Fruit fly (Drosophila melanogaster) whole organism, embryonic: ENCODE data around the gene isoQC.
A peak's percentile ranks its signal among the peaks of the same experiment; 100 is the strongest.

Experiments
- ATbp ChIP-seq: fragments of 200-800 bp; sonication (Bioruptor generic); optimal IDR thresholded peaks from 2 replicates; lab custom pipeline; 2017; ENCODE audit warnings: missing biosample characterization, mild to moderate bottlenecking, missing genetic modification characterization, missing genetic modification reagents
- Atf-2 ChIP-seq: fragments of 200-800 bp; sonication (Bioruptor generic); optimal IDR thresholded peaks from 2 replicates; lab custom pipeline; 2016; ENCODE audit warnings: missing biosample characterization, missing genetic modification characterization
- Atf6 ChIP-seq: fragments of 200-800 bp; sonication (Bioruptor generic); IDR thresholded peaks from 2 replicates; pipeline ENCODE4 v1.3.6; 2022; ENCODE audit warnings: missing biosample characterization, missing genetic modification characterization
- C15 ChIP-seq: fragments of 200-800 bp; sonication (Bioruptor generic); IDR thresholded peaks from 3 replicates; pipeline ENCODE4 v1.3.6; 2022; ENCODE audit warnings: missing biosample characterization, missing genetic modification characterization
- CG10431 ChIP-seq: fragments of 200-800 bp; sonication (Bioruptor generic); optimal IDR thresholded peaks from 3 replicates; lab custom pipeline; 2018; ENCODE audit warnings: missing biosample characterization, mild to moderate bottlenecking, missing genetic modification characterization
- CG11723 ChIP-seq: fragments of 200-800 bp; sonication (Bioruptor generic); optimal IDR thresholded peaks from 2 replicates; lab custom pipeline; 2017; ENCODE audit warnings: missing biosample characterization, mild to moderate bottlenecking, missing genetic modification characterization
- CG12236 ChIP-seq: fragments of 200-800 bp; sonication (Bioruptor generic); optimal IDR thresholded peaks from 2 replicates; lab custom pipeline; 2016; ENCODE audit warnings: missing biosample characterization, missing genetic modification characterization
- CG13123 ChIP-seq: fragments of 200-800 bp; sonication (Bioruptor generic); optimal IDR thresholded peaks from 2 replicates; lab custom pipeline; 2016; ENCODE audit warnings: missing biosample characterization, missing genetic modification characterization
- CG14014 ChIP-seq: fragments of 200-800 bp; sonication (Bioruptor generic); IDR thresholded peaks from 2 replicates; pipeline ENCODE4 v1.3.6; 2022; ENCODE audit warnings: missing biosample characterization, missing genetic modification characterization
- CG14441 ChIP-seq: fragments of 200-800 bp; sonication (Bioruptor generic); IDR thresholded peaks from 2 replicates; pipeline ENCODE4 v1.3.6; 2022; ENCODE audit warnings: missing biosample characterization, missing genetic modification characterization
- CG1647 ChIP-seq: fragments of 200-800 bp; sonication (Bioruptor generic); optimal IDR thresholded peaks from 3 replicates; lab custom pipeline; 2016; ENCODE audit warnings: missing biosample characterization, missing genetic modification characterization
- CG16813 ChIP-seq: fragments of 200-800 bp; sonication (Bioruptor generic); IDR thresholded peaks from 3 replicates; pipeline ENCODE4 v1.3.6; 2022; ENCODE audit warnings: missing biosample characterization, missing genetic modification characterization; ENCODE audit not compliant: partially characterized antibody
- CG17802 ChIP-seq: fragments of 200-800 bp; sonication (Bioruptor generic); optimal IDR thresholded peaks from 2 replicates; lab custom pipeline; 2018; ENCODE audit warnings: missing biosample characterization, mild to moderate bottlenecking, missing genetic modification characterization, moderate library complexity
- CG2202 ChIP-seq: fragments of 200-800 bp; sonication (Bioruptor generic); optimal IDR thresholded peaks from 2 replicates; lab custom pipeline; 2018; ENCODE audit warnings: missing biosample characterization, mild to moderate bottlenecking, missing genetic modification characterization
- CG3838 ChIP-seq: fragments of 200-800 bp; sonication (Bioruptor generic); optimal IDR thresholded peaks from 3 replicates; lab custom pipeline; 2016; ENCODE audit warnings: missing biosample characterization, missing genetic modification characterization
- CG3995 ChIP-seq: fragments of 200-800 bp; sonication (Bioruptor generic); optimal IDR thresholded peaks from 3 replicates; lab custom pipeline; 2016; ENCODE audit warnings: missing biosample characterization, missing genetic modification characterization
- CG6272 ChIP-seq: fragments of 200-800 bp; sonication (Bioruptor generic); IDR thresholded peaks from 2 replicates; pipeline ENCODE4 v1.3.6; 2022; ENCODE audit warnings: missing biosample characterization, missing genetic modification characterization
- CG7987 ChIP-seq: fragments of 200-800 bp; sonication (Bioruptor generic); optimal IDR thresholded peaks from 2 replicates; lab custom pipeline; 2018; ENCODE audit warnings: missing biosample characterization, mild to moderate bottlenecking, missing genetic modification characterization, moderate library complexity
- CG9437 ChIP-seq: fragments of 200-800 bp; sonication (Bioruptor generic); optimal IDR thresholded peaks from 2 replicates; lab custom pipeline; 2018; ENCODE audit warnings: missing biosample characterization, mild to moderate bottlenecking, missing genetic modification characterization
- Hand ChIP-seq: fragments of 200-800 bp; sonication (Bioruptor generic); optimal IDR thresholded peaks from 2 replicates; lab custom pipeline; 2017; ENCODE audit warnings: mild to moderate bottlenecking, missing biosample characterization, missing genetic modification reagents, missing genetic modification characterization
- Hr3 ChIP-seq: fragments of 200-800 bp; sonication (Bioruptor generic); optimal IDR thresholded peaks from 3 replicates; lab custom pipeline; 2016; ENCODE audit warnings: missing biosample characterization, missing genetic modification characterization
- Kr ChIP-seq: fragments of 200-800 bp; sonication (Bioruptor generic); optimal IDR thresholded peaks from 2 replicates; lab custom pipeline; 2017; ENCODE audit warnings: missing biosample characterization, mild to moderate bottlenecking, missing genetic modification characterization
- Med ChIP-seq: fragments of 200-800 bp; sonication (Bioruptor generic); peaks from one replicate; lab custom pipeline; 2016; ENCODE audit warnings: missing biosample characterization, missing genetic modification characterization, mild to moderate bottlenecking, inconsistent platforms, moderate library complexity
- NC2α ChIP-seq: fragments of 200-800 bp; sonication (Bioruptor generic); optimal IDR thresholded peaks from 2 replicates; lab custom pipeline; 2016; ENCODE audit warnings: missing biosample characterization, missing genetic modification characterization
- Oaz ChIP-seq: fragments of 200-800 bp; sonication (Bioruptor generic); IDR thresholded peaks from 2 replicates; pipeline ENCODE4 v1.3.6; 2022; ENCODE audit warnings: missing biosample characterization, missing genetic modification characterization
- Oli ChIP-seq: fragments of 200-800 bp; sonication (Bioruptor generic); optimal IDR thresholded peaks from 2 replicates; lab custom pipeline; 2018; ENCODE audit warnings: missing biosample characterization, mild to moderate bottlenecking, missing genetic modification characterization, moderate library complexity
- Ptx1 ChIP-seq: fragments of 200-800 bp; sonication (Bioruptor generic); IDR thresholded peaks from 2 replicates; pipeline ENCODE4 v1.3.6; 2022; ENCODE audit warnings: missing biosample characterization, missing genetic modification characterization
- Sry-β ChIP-seq: fragments of 200-800 bp; sonication (Bioruptor generic); optimal IDR thresholded peaks from 2 replicates; lab custom pipeline; 2018; ENCODE audit warnings: missing biosample characterization, mild to moderate bottlenecking, missing genetic modification characterization, moderate library complexity
- aop ChIP-seq: fragments of 200-800 bp; sonication (Bioruptor generic); IDR thresholded peaks from 2 replicates; pipeline ENCODE4 v1.3.6; 2022; ENCODE audit warnings: missing biosample characterization, missing genetic modification characterization
- ato ChIP-seq: fragments of 200-800 bp; sonication (Bioruptor generic); IDR thresholded peaks from 2 replicates; pipeline ENCODE4 v1.3.6; 2022; ENCODE audit warnings: missing biosample characterization, missing genetic modification characterization; ENCODE audit not compliant: partially characterized antibody
- cato ChIP-seq: fragments of 200-800 bp; sonication (Bioruptor generic); optimal IDR thresholded peaks from 2 replicates; lab custom pipeline; 2016; ENCODE audit warnings: missing biosample characterization, missing genetic modification characterization, borderline replicate concordance
- dysf ChIP-seq: fragments of 200-800 bp; sonication (Bioruptor generic); IDR thresholded peaks from 3 replicates; pipeline ENCODE4 v1.3.6; 2022; ENCODE audit warnings: missing biosample characterization, missing genetic modification characterization
- ewg ChIP-seq: fragments of 200-800 bp; sonication (Bioruptor generic); optimal IDR thresholded peaks from 3 replicates; lab custom pipeline; 2017; ENCODE audit warnings: mild to moderate bottlenecking, missing biosample characterization, missing genetic modification reagents, missing genetic modification characterization
- fd102C ChIP-seq: fragments of 200-800 bp; sonication (Bioruptor generic); optimal IDR thresholded peaks from 2 replicates; lab custom pipeline; 2018; ENCODE audit warnings: missing biosample characterization, mild to moderate bottlenecking, missing genetic modification characterization, moderate library complexity
- ind ChIP-seq: fragments of 200-800 bp; sonication (Bioruptor generic); optimal IDR thresholded peaks from 3 replicates; lab custom pipeline; 2016; ENCODE audit warnings: missing biosample characterization, missing genetic modification characterization
- insv ChIP-seq, 2 experiments: fragments of 200-800 bp; sonication (Bioruptor generic); optimal IDR thresholded peaks; 3 replicates each; lab custom pipeline; 2016 to 2018; ENCODE audit warnings: missing biosample characterization in 2 of 2, missing genetic modification characterization in 2 of 2
- ken ChIP-seq: fragments of 200-800 bp; sonication (Bioruptor generic); IDR thresholded peaks from 3 replicates; pipeline ENCODE4 v1.3.6; 2022; ENCODE audit warnings: missing biosample characterization, missing genetic modification characterization
- nau ChIP-seq: fragments of 200-800 bp; sonication (Bioruptor generic); optimal IDR thresholded peaks from 3 replicates; lab custom pipeline; 2017; ENCODE audit warnings: missing biosample characterization, mild to moderate bottlenecking, missing genetic modification characterization, missing genetic modification reagents
- phol ChIP-seq: fragments of 200-800 bp; sonication (Bioruptor generic); optimal IDR thresholded peaks from 3 replicates; lab custom pipeline; 2018; ENCODE audit warnings: missing biosample characterization, mild to moderate bottlenecking, missing genetic modification characterization, moderate library complexity
- pros ChIP-seq: fragments of 200-800 bp; sonication (Bioruptor generic); optimal IDR thresholded peaks from 3 replicates; lab custom pipeline; 2019; ENCODE audit warnings: missing biosample characterization, mild to moderate bottlenecking, missing genetic modification characterization, moderate library complexity
- psq ChIP-seq: fragments of 200-800 bp; sonication (Bioruptor generic); optimal IDR thresholded peaks from 2 replicates; lab custom pipeline; 2017; ENCODE audit warnings: missing biosample characterization, missing genetic modification characterization
- slbo ChIP-seq: fragments of 200-800 bp; sonication (Bioruptor generic); IDR thresholded peaks from 2 replicates; pipeline ENCODE4 v1.3.6; 2022; ENCODE audit warnings: missing biosample characterization, missing genetic modification characterization
- stc ChIP-seq: fragments of 200-800 bp; sonication (Bioruptor generic); IDR thresholded peaks from 2 replicates; pipeline ENCODE4 v1.3.6; 2022; ENCODE audit warnings: missing biosample characterization, missing genetic modification characterization
- tll ChIP-seq, 2 experiments: fragments of 200-800 bp in 1 of 2; fragments of >200 bp in 1 of 2; sonication (Bioruptor generic) in 1 of 2; optimal IDR thresholded peaks; 2 replicates each; lab custom pipeline; 2017 to 2019; ENCODE audit warnings: missing biosample characterization in 2 of 2, missing genetic modification characterization in 2 of 2, mild to moderate bottlenecking in 1 of 2, moderate library complexity in 1 of 2
- tna ChIP-seq: fragments of 200-800 bp; sonication (Bioruptor generic); IDR thresholded peaks from 2 replicates; pipeline ENCODE4 v1.3.6; 2022; ENCODE audit warnings: missing biosample characterization, missing genetic modification characterization; ENCODE audit not compliant: partially characterized antibody
- yki ChIP-seq: fragments of >200 bp; optimal IDR thresholded peaks from 3 replicates; lab custom pipeline; 2018
- zfh2 ChIP-seq: fragments of 200-800 bp; sonication (Bioruptor generic); optimal IDR thresholded peaks from 2 replicates; lab custom pipeline; 2016; ENCODE audit warnings: missing biosample characterization, missing genetic modification characterization

isoQC gene

DNA sequence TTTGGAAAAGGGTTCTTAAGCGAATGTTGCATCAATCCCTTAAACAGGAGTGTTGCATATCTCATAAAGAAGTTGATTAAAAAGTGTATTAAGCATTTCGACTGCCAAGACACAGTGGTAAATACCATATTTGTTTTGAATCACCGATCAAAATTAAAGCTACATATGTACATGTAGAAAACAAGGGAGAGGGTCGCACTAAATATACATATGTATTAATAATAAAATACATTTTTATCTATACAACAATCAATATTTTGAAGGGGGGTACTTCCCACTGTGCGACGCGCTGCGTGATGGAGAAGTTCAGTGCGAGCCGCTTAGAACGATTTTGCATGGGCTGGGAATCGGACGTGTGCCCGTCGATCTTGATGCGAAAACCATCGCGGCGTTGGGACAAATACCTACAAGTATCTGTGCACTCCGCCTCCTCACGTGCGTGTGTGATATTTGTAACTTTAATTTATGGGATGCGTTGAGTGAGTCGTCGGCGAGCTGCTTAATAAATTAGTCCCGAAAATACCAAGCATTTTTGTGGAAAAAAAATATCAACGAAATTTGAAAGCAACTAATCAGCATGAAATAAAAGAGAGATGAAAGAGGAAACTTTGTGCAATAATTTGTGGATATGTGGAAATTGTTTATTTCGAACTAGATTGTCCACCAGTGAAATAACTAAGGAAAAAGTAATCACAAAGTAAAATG, 29.3 kb upstream of the isoQC start (continued):
- TF ChIP-seq Hand (peak; percentile 44), Ptx1 (GFP tag; lab: Robert Waterston, UW) (peak; percentile 93), CG3995 (no peak)

DNA sequence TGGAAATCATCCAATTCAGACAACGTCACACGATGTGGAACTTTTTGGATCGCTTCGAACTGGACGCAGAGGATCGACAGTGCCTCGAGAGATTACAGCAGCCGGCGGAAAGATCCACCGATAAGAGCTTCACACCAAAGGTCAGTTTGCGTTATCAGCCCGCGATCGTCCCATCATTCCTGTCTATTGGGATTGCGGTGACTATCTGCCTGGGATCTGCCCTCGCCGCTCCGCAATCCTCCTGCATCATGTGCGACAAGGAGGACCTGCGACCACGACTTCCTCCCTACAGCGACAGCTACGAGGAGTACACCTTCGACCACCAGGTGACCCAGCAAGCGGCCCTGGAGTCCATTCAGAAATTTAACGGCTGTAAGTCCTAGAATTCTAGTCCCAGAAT, 28.2 kb upstream of the isoQC start:
- no peak for TF ChIP-seq ind (GFP tag; lab: Kevin White, UChicago)
- TF ChIP-seq stc: no peak
- TF ChIP-seq Med (GFP tag; lab: Kevin White, UChicago): peak; percentile 34
- TF ChIP-seq insv (GFP tag; optimal IDR thresholded peaks at IDR 0.05; lab: Kevin White, UChicago): no peak
- 0 out of 3 replicates have a peak, but pooled peaks have one; percentile 13 for TF ChIP-seq ken (GFP tag; lab: Robert Waterston, UW)
- TF ChIP-seq Hr3 (GFP tag; lab: Kevin White, UChicago): no peak
- no peak for TF ChIP-seq zfh2 (GFP tag; lab: Kevin White, UChicago)
- no peak for TF ChIP-seq slbo (GFP tag; lab: Robert Waterston, UW)
- TF ChIP-seq cato (GFP tag; lab: Kevin White, UChicago): no peak
- TF ChIP-seq, all 482 proteins: peak for 2

DNA sequence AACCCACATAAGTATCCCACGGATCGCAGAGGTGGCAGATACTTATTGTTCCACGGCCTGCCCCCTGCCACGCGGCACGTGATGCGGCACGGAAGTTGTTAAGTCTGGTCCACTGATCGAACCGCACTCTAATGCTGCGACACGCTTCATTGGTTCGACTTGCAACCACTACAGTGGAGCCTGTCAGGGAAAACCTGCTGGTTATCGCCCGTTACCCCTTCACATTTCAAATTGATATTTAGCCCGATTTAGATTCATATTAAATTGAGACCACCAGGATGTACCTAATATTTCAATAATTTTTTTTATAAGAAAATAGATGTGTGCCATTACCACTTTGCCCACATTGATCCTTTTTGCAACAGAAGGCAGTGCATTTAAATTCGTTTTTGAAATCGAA, 26.9 kb upstream of the isoQC start:
- no peak for TF ChIP-seq ato (GFP tag; lab: Robert Waterston, UW)
- no peak for TF ChIP-seq fd102C (GFP tag; lab: Kevin White, UChicago)
- no peak for TF ChIP-seq CG7987 (GFP tag; lab: Kevin White, UChicago)
- TF ChIP-seq ATbp (GFP tag; lab: Kevin White, UChicago): peak; percentile 4
- no peak for TF ChIP-seq CG13123
- no peak for TF ChIP-seq Atf6 (GFP tag; lab: Robert Waterston, UW)
- TF ChIP-seq CG11723 (GFP tag; lab: Kevin White, UChicago): no peak
- no peak for TF ChIP-seq CG10431 (GFP tag; lab: Kevin White, UChicago)
- no peak for TF ChIP-seq CG9437
- TF ChIP-seq CG2202: no peak
- TF ChIP-seq Oli (tag; lab: Kevin White, UChicago): peak; percentile 25
- no peak for TF ChIP-seq Oaz (GFP tag; lab: Robert Waterston, UW)
- no peak for TF ChIP-seq CG12236 (GFP tag; lab: Kevin White, UChicago)
- no peak for TF ChIP-seq CG6272 (GFP tag; lab: Robert Waterston, UW)
- no peak for TF ChIP-seq aop (GFP tag; lab: Robert Waterston, UW)
- TF ChIP-seq Kr (GFP tag; lab: Kevin White, UChicago): no peak
- TF ChIP-seq Sry-β (GFP tag; lab: Kevin White, UChicago): no peak
- TF ChIP-seq CG16813 (GFP tag; lab: Robert Waterston, UW): 0 out of 3 replicates have a peak, but pooled peaks have one; percentile 21
- TF ChIP-seq CG14014 (GFP tag; lab: Robert Waterston, UW): no peak
- TF ChIP-seq tll (GFP tag; optimal IDR thresholded peaks at IDR 0.05; lab: Kevin White, UChicago): no peak
- TF ChIP-seq CG3838 (GFP tag; lab: Kevin White, UChicago): no peak
- TF ChIP-seq insv (GFP tag; optimal IDR thresholded peaks at IDR 0.05; lab: Kevin White, UChicago): no peak
- TF ChIP-seq tna (GFP tag; lab: Robert Waterston, UW): no peak
- TF ChIP-seq NC2α (GFP tag; lab: Kevin White, UChicago): no peak
- no peak for TF ChIP-seq psq (GFP tag; lab: Kevin White, UChicago)
- no peak for TF ChIP-seq nau
- TF ChIP-seq pros (GFP tag; lab: Kevin White, UChicago): no peak
- TF ChIP-seq CG14441 (GFP tag; lab: Robert Waterston, UW): no peak
- TF ChIP-seq CG17802: no peak
- no peak for TF ChIP-seq CG1647 (GFP tag; lab: Kevin White, UChicago)
- TF ChIP-seq yki: no peak
- TF ChIP-seq dysf: no peak
- no peak for TF ChIP-seq C15 (GFP tag; lab: Robert Waterston, UW)
- TF ChIP-seq phol (tag; lab: Kevin White, UChicago): peak; percentile 54
- TF ChIP-seq ewg (GFP tag; lab: Kevin White, UChicago): no peak
- TF ChIP-seq Atf-2 (GFP tag; lab: Kevin White, UChicago): no peak
